Worm (Caenorhabditis elegans) whole organism, early embryonic: ENCODE measurements around the gene cdh-10.

Experiments used
- B0310.2 ChIP-seq: sonication (generic microtip); optimal IDR thresholded peaks from 2 replicates; lab custom pipeline; 2016; ENCODE audit warnings: mild to moderate bottlenecking, missing genetic modification characterization, missing compliant biosample characterization
- F13C5.2 ChIP-seq: sonication (generic microtip); optimal IDR thresholded peaks from 2 replicates; lab custom pipeline; 2017; ENCODE audit warnings: mild to moderate bottlenecking, missing genetic modification characterization, inconsistent platforms, missing compliant biosample characterization
- aly-1 ChIP-seq: sonication (generic microtip); optimal IDR thresholded peaks from 2 replicates; lab custom pipeline; 2016; ENCODE audit warnings: missing genetic modification characterization, missing compliant biosample characterization
- ama-1 ChIP-seq: fragments of 150-350 bp; optimal IDR thresholded peaks from 2 replicates; lab custom pipeline; 2014
- ceh-13 ChIP-seq: fragments of 200-800 bp; sonication (Bioruptor generic); optimal IDR thresholded peaks from 2 replicates; lab custom pipeline; 2018; ENCODE audit warnings: mild to moderate bottlenecking, missing genetic modification characterization, missing compliant biosample characterization
- ceh-36 ChIP-seq: sonication (generic microtip); optimal IDR thresholded peaks from 2 replicates; lab custom pipeline; 2016; ENCODE audit warnings: missing genetic modification characterization, inconsistent platforms, missing compliant biosample characterization
- ets-7 ChIP-seq: sonication (generic microtip); optimal IDR thresholded peaks from 2 replicates; lab custom pipeline; 2016; ENCODE audit warnings: missing genotype, missing genetic modification characterization, missing compliant biosample characterization
- flt-1 ChIP-seq: fragments of 200-800 bp; sonication (Bioruptor generic); IDR thresholded peaks from 2 replicates; pipeline ENCODE4 v1.3.6; 2022; ENCODE audit warnings: missing genetic modification characterization, missing compliant biosample characterization
- hmbx-1 ChIP-seq: sonication (generic microtip); optimal IDR thresholded peaks from 2 replicates; lab custom pipeline; 2016; ENCODE audit warnings: mild to moderate bottlenecking, missing genetic modification characterization, missing compliant biosample characterization
- hmg-4 ChIP-seq: fragments of 200-800 bp; sonication (Bioruptor generic); optimal IDR thresholded peaks from 2 replicates; lab custom pipeline; 2018; ENCODE audit warnings: mild to moderate bottlenecking, missing genetic modification characterization, missing compliant biosample characterization
- hnd-1 ChIP-seq: sonication (generic microtip); optimal IDR thresholded peaks from 2 replicates; lab custom pipeline; 2016; ENCODE audit warnings: missing genetic modification characterization, missing compliant biosample characterization
- pes-1 ChIP-seq: fragments of 200-800 bp; sonication (Bioruptor generic); IDR thresholded peaks from 2 replicates; pipeline ENCODE4 v1.3.6; 2022; ENCODE audit warnings: missing genetic modification reagents, missing genetic modification characterization, missing compliant biosample characterization
- scrt-1 ChIP-seq: fragments of 200-800 bp; sonication (Bioruptor generic); IDR thresholded peaks from 2 replicates; pipeline ENCODE4 v1.3.6; 2022; ENCODE audit warnings: missing genetic modification characterization, missing compliant biosample characterization
- sea-1 ChIP-seq: fragments of 200-800 bp; sonication (Bioruptor generic); conservative IDR thresholded peaks from 2 replicates; pipeline ENCODE4 v1.3.6; 2022; ENCODE audit warnings: missing genetic modification characterization, missing compliant biosample characterization
- tbx-11 ChIP-seq: fragments of 200-800 bp; sonication (Bioruptor generic); IDR thresholded peaks from 2 replicates; pipeline ENCODE4 v1.3.6; 2022; ENCODE audit warnings: missing genetic modification characterization, missing compliant biosample characterization
- tbx-37 ChIP-seq: fragments of 200-800 bp; sonication (Bioruptor generic); conservative IDR thresholded peaks from 2 replicates; pipeline ENCODE4 v1.3.6; 2022; ENCODE audit warnings: missing genetic modification reagents, missing genetic modification characterization, missing compliant biosample characterization
- tra-4 ChIP-seq: sonication (generic microtip); optimal IDR thresholded peaks from 2 replicates; lab custom pipeline; 2017; ENCODE audit warnings: missing genetic modification characterization, missing compliant biosample characterization

Gene cdh-10

ce11 chrIV:2463311-2463710, at the start of gene cdh-10:
Gene cdh-10, minus strand, starts transcription at chrIV:2463369.
- TF ChIP-seq ets-7 (tag; lab: Kevin White, UChicago) (no peak), tbx-11 (GFP tag; lab: Robert Waterston, UW) (no peak), flt-1 (GFP tag; lab: Robert Waterston, UW) (no peak), hmg-4 (GFP tag; lab: Kevin White, UChicago) (no peak), tra-4 (no peak), scrt-1 (no peak), hmbx-1 (tag; lab: Kevin White, UChicago) (no peak), ceh-36 (tag; lab: Kevin White, UChicago) (no peak), aly-1 (tag; lab: Kevin White, UChicago) (no peak), F13C5.2 (tag; lab: Kevin White, UChicago) (no peak), sea-1 (GFP tag; lab: Robert Waterston, UW) (no peak), pes-1 (GFP tag; lab: Robert Waterston, UW) (no peak), hnd-1 (tag; lab: Kevin White, UChicago) (no peak), ama-1 (lab: Kevin White, UChicago) (no peak), ceh-13 (no peak), B0310.2 (tag; lab: Kevin White, UChicago) (no peak), tbx-37 (no peak)

- TF ChIP-seq hmbx-1 (tag; lab: Kevin White, UChicago) (no peak), ets-7 (tag; lab: Kevin White, UChicago) (no peak), ama-1 (lab: Kevin White, UChicago) (no peak), tbx-37 (no peak), hnd-1 (tag; lab: Kevin White, UChicago) (no peak), ceh-36 (tag; lab: Kevin White, UChicago) (no peak), sea-1 (GFP tag; lab: Robert Waterston, UW) (no peak), B0310.2 (tag; lab: Kevin White, UChicago) (no peak), aly-1 (tag; lab: Kevin White, UChicago) (no peak), tra-4 (no peak), scrt-1 (no peak), F13C5.2 (tag; lab: Kevin White, UChicago) (no peak), flt-1 (GFP tag; lab: Robert Waterston, UW) (no peak), ceh-13 (no peak), hmg-4 (GFP tag; lab: Kevin White, UChicago) (no peak)
These were observed 44.7 kb upstream of the cdh-10 start, which contains the start of gene Y69A2AR.22 for ce11 chrIV:2507824-2508223. Gene Y69A2AR.22, minus strand, starts transcription at chrIV:2507924.

- TF ChIP-seq hnd-1 (tag; lab: Kevin White, UChicago) = no peak
- TF ChIP-seq hmbx-1 (tag; lab: Kevin White, UChicago) = no peak
- TF ChIP-seq flt-1 (GFP tag; lab: Robert Waterston, UW) = no peak
- no peak for TF ChIP-seq tbx-11 (GFP tag; lab: Robert Waterston, UW)
- TF ChIP-seq pes-1 (GFP tag; lab: Robert Waterston, UW) = no peak
These were observed 34.5 kb upstream of the cdh-10 start, which contains the start of gene Y69A2AR.16 for ce11 chrIV:2497615-2498183. Gene Y69A2AR.16, plus strand, starts transcription at chrIV:2497803.

- TF ChIP-seq hmbx-1 (tag; lab: Kevin White, UChicago) (no peak), tra-4 (no peak), ama-1 (lab: Kevin White, UChicago) (no peak), scrt-1 (no peak), ceh-13 (no peak)
These were observed 32.9 kb upstream of the cdh-10 start for ce11 chrIV:2496084-2496483.

ce11 chrIV:2495118-2495785, 32.1 kb upstream of the cdh-10 start, which contains the start of the genes ccdc-12 and Y69A2AR.18:
Gene ccdc-12, minus strand, starts transcription at chrIV:2495174.
Gene Y69A2AR.18, plus strand, starts transcription at chrIV:2495735.
- TF ChIP-seq tbx-11 (GFP tag; lab: Robert Waterston, UW) = no peak
- peak; percentile 56 for TF ChIP-seq F13C5.2 (tag; lab: Kevin White, UChicago)
- TF ChIP-seq ceh-36 (tag; lab: Kevin White, UChicago) = no peak
- no peak for TF ChIP-seq B0310.2 (tag; lab: Kevin White, UChicago)
- no peak for TF ChIP-seq hnd-1 (tag; lab: Kevin White, UChicago)
- no peak for TF ChIP-seq flt-1 (GFP tag; lab: Robert Waterston, UW)
- TF ChIP-seq pes-1 (GFP tag; lab: Robert Waterston, UW) = no peak
- no peak for TF ChIP-seq tra-4

- TF ChIP-seq scrt-1 = no peak
- TF ChIP-seq ama-1 (lab: Kevin White, UChicago) = no peak
- no peak for TF ChIP-seq sea-1 (GFP tag; lab: Robert Waterston, UW)
- TF ChIP-seq aly-1 (tag; lab: Kevin White, UChicago) = no peak
- TF ChIP-seq hmg-4 (GFP tag; lab: Kevin White, UChicago) = no peak
- TF ChIP-seq B0310.2 (tag; lab: Kevin White, UChicago) = no peak
- TF ChIP-seq tbx-37 = no peak
- TF ChIP-seq F13C5.2 (tag; lab: Kevin White, UChicago) = no peak
- TF ChIP-seq hmbx-1 (tag; lab: Kevin White, UChicago) = no peak
- TF ChIP-seq ceh-36 (tag; lab: Kevin White, UChicago) = no peak
- TF ChIP-seq tra-4 = no peak
- no peak for TF ChIP-seq hnd-1 (tag; lab: Kevin White, UChicago)
- no peak for TF ChIP-seq ets-7 (tag; lab: Kevin White, UChicago)
- TF ChIP-seq flt-1 (GFP tag; lab: Robert Waterston, UW) = no peak
- TF ChIP-seq tbx-11 (GFP tag; lab: Robert Waterston, UW) = no peak
- TF ChIP-seq pes-1 (GFP tag; lab: Robert Waterston, UW) = no peak
- TF ChIP-seq ceh-13 = no peak
These were observed 25.4 kb upstream of the cdh-10 start, which contains the start of gene Y69A2AR.19 for ce11 chrIV:2488520-2488919. Gene Y69A2AR.19, plus strand, starts transcription at chrIV:2488820.

- TF ChIP-seq flt-1 (GFP tag; lab: Robert Waterston, UW) (no peak), hmg-4 (GFP tag; lab: Kevin White, UChicago) (no peak), tbx-37 (no peak), ceh-36 (tag; lab: Kevin White, UChicago) (no peak), scrt-1 (no peak), tra-4 (no peak)
These were observed 18.8 kb upstream of the cdh-10 start, which contains the start of gene Y69A2AL.2 for ce11 chrIV:2481955-2482354. Gene Y69A2AL.2, plus strand, starts transcription at chrIV:2482255.
